Fruit fly (Drosophila melanogaster): Measurements from ENCODE around the gene alphaTub84B.

- TF ChIP-seq CG12768 (GFP tag; optimal IDR thresholded peaks at IDR 0.05): peak; percentile 96
- peak; percentile 82 for TF ChIP-seq toe (GFP tag; optimal IDR thresholded peaks at IDR 0.05)
- peak; percentile 94 for TF ChIP-seq kay (GFP tag; ENCODE audit: borderline replicate concordance)
- TF ChIP-seq Clk (GFP tag; optimal IDR thresholded peaks at IDR 0.05): peak; percentile 87
- TF ChIP-seq cic (GFP tag; optimal IDR thresholded peaks at IDR 0.05): peak; percentile 90
- peak; percentile 91 for TF ChIP-seq CG33017 (tag; optimal IDR thresholded peaks at IDR 0.05)
- TF ChIP-seq Hr96 (GFP tag; optimal IDR thresholded peaks at IDR 0.05): peak; percentile 90
- TF ChIP-seq CG7101 (tag; optimal IDR thresholded peaks at IDR 0.05): peak; percentile 91
Measured at dm6 chr3R:7075712-7076183, 10.7 kb upstream of the alphaTub84B start.
